Fruit fly (Drosophila melanogaster) whole organism, embryonic: ENCODE data around the gene Ilp6.

ENCODE experiments used
- ATbp ChIP-seq: fragments of 200-800 bp; sonication (Bioruptor generic); optimal IDR thresholded peaks from 2 replicates; lab custom pipeline; 2017; ENCODE audit warnings: missing biosample characterization, mild to moderate bottlenecking, missing genetic modification characterization, missing genetic modification reagents
- Abd-B ChIP-seq: fragments of 200-800 bp; sonication (Bioruptor generic); optimal IDR thresholded peaks from 2 replicates; lab custom pipeline; 2018; ENCODE audit warnings: missing biosample characterization, mild to moderate bottlenecking, missing genetic modification characterization, moderate library complexity
- Atf6 ChIP-seq: fragments of 200-800 bp; sonication (Bioruptor generic); IDR thresholded peaks from 2 replicates; pipeline ENCODE4 v1.3.6; 2022; ENCODE audit warnings: missing biosample characterization, missing genetic modification characterization
- CG10147 ChIP-seq: fragments of 200-800 bp; sonication (Bioruptor generic); optimal IDR thresholded peaks from 2 replicates; lab custom pipeline; 2019; ENCODE audit warnings: missing biosample characterization, mild to moderate bottlenecking, missing genetic modification characterization, moderate library complexity
- CG10274 ChIP-seq: fragments of 200-800 bp; sonication (Bioruptor generic); optimal IDR thresholded peaks from 3 replicates; lab custom pipeline; 2017; ENCODE audit warnings: missing biosample characterization, mild to moderate bottlenecking, missing genetic modification characterization
- CG10959 ChIP-seq: fragments of 200-800 bp; sonication (Bioruptor generic); IDR thresholded peaks from 2 replicates; pipeline ENCODE4 v1.3.6; 2022; ENCODE audit warnings: missing biosample characterization, missing genetic modification characterization
- CG11695 ChIP-seq: fragments of 200-800 bp; sonication (Bioruptor generic); IDR thresholded peaks from 3 replicates; pipeline ENCODE4 v1.3.6; 2022; ENCODE audit warnings: missing biosample characterization, missing genetic modification characterization
- CG1233 ChIP-seq: fragments of 200-800 bp; sonication (Bioruptor generic); optimal IDR thresholded peaks from 4 replicates; lab custom pipeline; 2018; ENCODE audit warnings: missing biosample characterization, mild to moderate bottlenecking, missing genetic modification characterization
- CG12769 ChIP-seq: fragments of 200-800 bp; sonication (Bioruptor generic); optimal IDR thresholded peaks from 2 replicates; lab custom pipeline; 2019; ENCODE audit warnings: missing biosample characterization, mild to moderate bottlenecking, missing genetic modification characterization, moderate library complexity
- CG1529 ChIP-seq: fragments of 200-800 bp; sonication (Bioruptor generic); optimal IDR thresholded peaks from 3 replicates; lab custom pipeline; 2018; ENCODE audit warnings: missing biosample characterization, missing genetic modification characterization
- CG17328 ChIP-seq: fragments of 200-800 bp; sonication (Bioruptor generic); IDR thresholded peaks from 2 replicates; pipeline ENCODE4 v1.3.6; 2022; ENCODE audit warnings: missing biosample characterization, missing genetic modification characterization
- CG17359 ChIP-seq: fragments of 200-800 bp; sonication (Bioruptor generic); optimal IDR thresholded peaks from 3 replicates; lab custom pipeline; 2018; ENCODE audit warnings: missing biosample characterization, mild to moderate bottlenecking, missing genetic modification characterization, moderate library complexity
- CG1792 ChIP-seq: fragments of 200-800 bp; sonication (Bioruptor generic); optimal IDR thresholded peaks from 2 replicates; lab custom pipeline; 2016; ENCODE audit warnings: missing biosample characterization, missing genetic modification characterization
- CG2202 ChIP-seq: fragments of 200-800 bp; sonication (Bioruptor generic); optimal IDR thresholded peaks from 2 replicates; lab custom pipeline; 2018; ENCODE audit warnings: missing biosample characterization, mild to moderate bottlenecking, missing genetic modification characterization
- CG2712 ChIP-seq: fragments of 200-800 bp; optimal IDR thresholded peaks from 3 replicates; lab custom pipeline; 2019; ENCODE audit warnings: missing biosample characterization, mild to moderate bottlenecking, missing genetic modification characterization, moderate library complexity
- CG33557 ChIP-seq: fragments of 200-800 bp; sonication (Bioruptor generic); optimal IDR thresholded peaks from 2 replicates; lab custom pipeline; 2019; ENCODE audit warnings: missing biosample characterization, mild to moderate bottlenecking, missing genetic modification characterization, moderate library complexity
- CG3726 ChIP-seq: fragments of 200-800 bp; sonication (Bioruptor generic); IDR thresholded peaks from 3 replicates; pipeline ENCODE4, ENCODE4 v1.3.6; 2022; ENCODE audit warnings: missing biosample characterization, missing genetic modification characterization
- CG3838 ChIP-seq: fragments of 200-800 bp; sonication (Bioruptor generic); optimal IDR thresholded peaks from 3 replicates; lab custom pipeline; 2016; ENCODE audit warnings: missing biosample characterization, missing genetic modification characterization
- CG6683 ChIP-seq: fragments of 200-800 bp; sonication (Bioruptor generic); optimal IDR thresholded peaks from 2 replicates; lab custom pipeline; 2017; ENCODE audit warnings: missing biosample characterization, mild to moderate bottlenecking, missing genetic modification characterization, missing genetic modification reagents
- CG8478 ChIP-seq: fragments of >200 bp; optimal IDR thresholded peaks from 2 replicates; lab custom pipeline; 2018
- CG8765 ChIP-seq: fragments of 200-800 bp; sonication (Bioruptor generic); IDR thresholded peaks from 2 replicates; pipeline ENCODE4 v1.3.6; 2022; ENCODE audit warnings: missing biosample characterization, missing genetic modification characterization
- CHES-1-like ChIP-seq: fragments of 200-800 bp; sonication (Bioruptor generic); optimal IDR thresholded peaks from 2 replicates; lab custom pipeline; 2016; ENCODE audit warnings: missing biosample characterization, missing genetic modification characterization
- Dbx ChIP-seq: fragments of 200-800 bp; sonication (Bioruptor generic); IDR thresholded peaks from 3 replicates; pipeline ENCODE4 v1.3.6; 2022; ENCODE audit warnings: missing biosample characterization, missing genetic modification characterization
- Gug ChIP-seq: fragments of 200-800 bp; sonication (Bioruptor generic); IDR thresholded peaks from 4 replicates; pipeline ENCODE4 v1.3.6; 2022; ENCODE audit warnings: missing biosample characterization, missing genetic modification characterization
- MBD-R2 ChIP-seq: fragments of 200-800 bp; sonication (Bioruptor generic); IDR thresholded peaks from 2 replicates; pipeline ENCODE4 v1.3.6; 2022; ENCODE audit warnings: missing biosample characterization, missing genetic modification characterization
- MESR4 ChIP-seq: fragments of 200-800 bp; sonication (Bioruptor generic); optimal IDR thresholded peaks from 2 replicates; lab custom pipeline; 2018; ENCODE audit warnings: missing biosample characterization, mild to moderate bottlenecking, missing genetic modification characterization, moderate library complexity
- Ptx1 ChIP-seq: fragments of 200-800 bp; sonication (Bioruptor generic); IDR thresholded peaks from 2 replicates; pipeline ENCODE4 v1.3.6; 2022; ENCODE audit warnings: missing biosample characterization, missing genetic modification characterization
- Side ChIP-seq: fragments of 200-800 bp; sonication (Bioruptor generic); optimal IDR thresholded peaks from 2 replicates; lab custom pipeline; 2016; ENCODE audit warnings: missing biosample characterization, missing genetic modification characterization
- Sox100B ChIP-seq: fragments of 200-800 bp; sonication (Bioruptor generic); optimal IDR thresholded peaks from 3 replicates; lab custom pipeline; 2018; ENCODE audit warnings: missing biosample characterization, mild to moderate bottlenecking, missing genetic modification characterization
- Sry-β ChIP-seq: fragments of 200-800 bp; sonication (Bioruptor generic); optimal IDR thresholded peaks from 2 replicates; lab custom pipeline; 2018; ENCODE audit warnings: missing biosample characterization, mild to moderate bottlenecking, missing genetic modification characterization, moderate library complexity
- Vsx1 ChIP-seq: fragments of 200-800 bp; sonication (Bioruptor generic); optimal IDR thresholded peaks from 2 replicates; lab custom pipeline; 2017; ENCODE audit warnings: missing biosample characterization, mild to moderate bottlenecking, missing genetic modification characterization, missing genetic modification reagents
- Xrp1 ChIP-seq: fragments of 200-800 bp; sonication (Bioruptor generic); IDR thresholded peaks from 2 replicates; pipeline ENCODE4 v1.3.6; 2022; ENCODE audit warnings: missing biosample characterization, missing genetic modification characterization
- bigmax ChIP-seq: fragments of 200-800 bp; sonication (Bioruptor generic); optimal IDR thresholded peaks from 2 replicates; lab custom pipeline; 2018; ENCODE audit warnings: missing biosample characterization, mild to moderate bottlenecking, missing genetic modification characterization
- corto ChIP-seq: fragments of 200-800 bp; sonication (Bioruptor generic); optimal IDR thresholded peaks from 2 replicates; lab custom pipeline; 2016; ENCODE audit warnings: missing biosample characterization, mild to moderate bottlenecking, missing genetic modification characterization, moderate library complexity
- croc ChIP-seq: fragments of 200-800 bp; sonication (Bioruptor generic); conservative IDR thresholded peaks from 3 replicates; pipeline ENCODE4 v1.3.6; 2022; ENCODE audit warnings: missing biosample characterization, missing genetic modification characterization
- crp ChIP-seq, 2 experiments: fragments of 200-800 bp; sonication (Bioruptor generic); optimal IDR thresholded peaks; 2 replicates in 1 of 2; 3 replicates in 1 of 2; lab custom pipeline; 2017; ENCODE audit warnings: missing biosample characterization in 2 of 2, missing genetic modification characterization in 2 of 2, mild to moderate bottlenecking in 1 of 2, moderate library complexity in 1 of 2
- dysf ChIP-seq: fragments of 200-800 bp; sonication (Bioruptor generic); IDR thresholded peaks from 3 replicates; pipeline ENCODE4 v1.3.6; 2022; ENCODE audit warnings: missing biosample characterization, missing genetic modification characterization
- gcm2 ChIP-seq: fragments of 200-800 bp; sonication (Bioruptor generic); optimal IDR thresholded peaks from 2 replicates; lab custom pipeline; 2016; ENCODE audit warnings: missing biosample characterization, missing genetic modification characterization
- hb ChIP-seq: fragments of 200-800 bp; sonication (Bioruptor generic); IDR thresholded peaks from 3 replicates; pipeline ENCODE4 v1.3.6; 2022; ENCODE audit warnings: missing biosample characterization, missing genetic modification characterization; ENCODE audit not compliant: partially characterized antibody
- hkb ChIP-seq, 2 experiments: fragments of 200-800 bp in 1 of 2; fragments of >200 bp in 1 of 2; sonication (Bioruptor generic) in 1 of 2; IDR thresholded peaks in 1 of 2; optimal IDR thresholded peaks in 1 of 2; 2 replicates each; pipeline versions ENCODE4 v1.3.6 to Lab custom; 2017 to 2022; ENCODE audit warnings: missing biosample characterization in 1 of 2, missing genetic modification characterization in 1 of 2
- ken ChIP-seq: fragments of 200-800 bp; sonication (Bioruptor generic); IDR thresholded peaks from 3 replicates; pipeline ENCODE4 v1.3.6; 2022; ENCODE audit warnings: missing biosample characterization, missing genetic modification characterization
- maf-S ChIP-seq: fragments of 200-800 bp; sonication (Bioruptor generic); optimal IDR thresholded peaks from 2 replicates; lab custom pipeline; 2016; ENCODE audit warnings: missing biosample characterization, missing genetic modification characterization
- odd ChIP-seq: fragments of 200-800 bp; sonication (Bioruptor generic); optimal IDR thresholded peaks from 2 replicates; lab custom pipeline; 2017; ENCODE audit warnings: missing biosample characterization, mild to moderate bottlenecking, missing genetic modification characterization
- psq ChIP-seq: fragments of 200-800 bp; sonication (Bioruptor generic); optimal IDR thresholded peaks from 2 replicates; lab custom pipeline; 2017; ENCODE audit warnings: missing biosample characterization, missing genetic modification characterization
- schlank ChIP-seq: fragments of 200-800 bp; sonication (Bioruptor generic); optimal IDR thresholded peaks from 2 replicates; lab custom pipeline; 2018; ENCODE audit warnings: missing biosample characterization, mild to moderate bottlenecking, missing genetic modification characterization
- shn ChIP-seq: fragments of 200-800 bp; sonication (Bioruptor generic); optimal IDR thresholded peaks from 3 replicates; lab custom pipeline; 2016; ENCODE audit warnings: missing biosample characterization, missing genetic modification characterization
- slbo ChIP-seq: fragments of 200-800 bp; sonication (Bioruptor generic); IDR thresholded peaks from 2 replicates; pipeline ENCODE4 v1.3.6; 2022; ENCODE audit warnings: missing biosample characterization, missing genetic modification characterization
- sna ChIP-seq: fragments of 200-800 bp; sonication (Bioruptor generic); IDR thresholded peaks from 2 replicates; pipeline ENCODE4 v1.3.6; 2022; ENCODE audit warnings: missing biosample characterization, missing genetic modification characterization; ENCODE audit not compliant: partially characterized antibody
- wor ChIP-seq: fragments of 200-800 bp; sonication (Bioruptor generic); IDR thresholded peaks from 2 replicates; pipeline ENCODE4 v1.3.6; 2022; ENCODE audit warnings: missing biosample characterization, missing genetic modification characterization

The Ilp6 gene

dm6 chrX:2300293-2301068 lies 34.0 kb downstream of the Ilp6 start (continued):
- TF ChIP-seq gcm2 (GFP tag; lab: Kevin White, UChicago) (peak; percentile 94), Ptx1 (peak; percentile 98), shn (GFP tag; lab: Kevin White, UChicago) (peak; percentile 93), CG6683 (peak; percentile 85), CG8478 (lab: Kevin White, UChicago) (no peak), CHES-1-like (GFP tag; lab: Kevin White, UChicago) (peak; percentile 94), Xrp1 (GFP tag; lab: Robert Waterston, UW) (peak; percentile 96), MESR4 (GFP tag; lab: Kevin White, UChicago) (peak; percentile 53), CG8765 (GFP tag; lab: Robert Waterston, UW) (peak; percentile 87), CG2202 (peak; percentile 83), schlank (tag; lab: Kevin White, UChicago) (peak; percentile 94), Dbx (peak; percentile 79), CG10274 (GFP tag; lab: Kevin White, UChicago) (peak; percentile 83), Vsx1 (peak; percentile 89), dysf (peak; percentile 97), CG11695 (GFP tag; lab: Robert Waterston, UW) (peak; percentile 98), CG33557 (GFP tag; lab: Kevin White, UChicago) (peak; percentile 65), corto (GFP tag; lab: Kevin White, UChicago) (peak; percentile 96), croc (GFP tag; lab: Robert Waterston, UW) (peak; percentile 94), Abd-B (GFP tag; lab: Kevin White, UChicago) (peak; percentile 95), ATbp (GFP tag; lab: Kevin White, UChicago) (peak; percentile 98), CG17359 (tag; lab: Kevin White, UChicago) (peak; percentile 97), CG1529 (peak; percentile 96), slbo (peak; percentile 97), CG12769 (tag; lab: Kevin White, UChicago) (peak; percentile 99), Atf6 (GFP tag; lab: Robert Waterston, UW) (peak; percentile 95), wor (GFP tag; lab: Robert Waterston, UW) (peak; percentile 96), CG3838 (GFP tag; lab: Kevin White, UChicago) (peak; percentile 87), crp (GFP tag; optimal IDR thresholded peaks at IDR 0.05; lab: Kevin White, UChicago) (peak in 1 of 2 experiments; percentile 68), ken (GFP tag; lab: Robert Waterston, UW) (peak; percentile 99), CG10147 (GFP tag; lab: Kevin White, UChicago) (peak; percentile 84), hb (no peak), Sox100B (GFP tag; lab: Kevin White, UChicago) (peak; percentile 95), hkb (optimal IDR thresholded peaks at IDR 0.05; lab: Kevin White, UChicago) (no peak), hkb (GFP tag; IDR thresholded peaks at IDR 0.05; lab: Robert Waterston, UW) (peak; percentile 98), CG17328 (peak; percentile 98), Gug (GFP tag; lab: Robert Waterston, UW) (peak; percentile 98), CG10959 (GFP tag; lab: Robert Waterston, UW) (peak; percentile 90), Side (peak; percentile 85), CG1792 (GFP tag; lab: Kevin White, UChicago) (peak; percentile 88), MBD-R2 (GFP tag; lab: Robert Waterston, UW) (peak; percentile 78), CG2712 (peak; percentile 95), CG3726 (peak; percentile 97), bigmax (peak; percentile 44), maf-S (GFP tag; lab: Kevin White, UChicago) (peak; percentile 91), odd (GFP tag; lab: Kevin White, UChicago) (peak; percentile 93), Sry-β (GFP tag; lab: Kevin White, UChicago) (peak; percentile 69), CG1233 (GFP tag; lab: Kevin White, UChicago) (peak; percentile 92), psq (GFP tag; lab: Kevin White, UChicago) (peak; percentile 79), sna (GFP tag; lab: Robert Waterston, UW) (no peak)
